Worm (Caenorhabditis elegans): ENCODE results near the gene iffb-1.

Gene iffb-1

DNA sequence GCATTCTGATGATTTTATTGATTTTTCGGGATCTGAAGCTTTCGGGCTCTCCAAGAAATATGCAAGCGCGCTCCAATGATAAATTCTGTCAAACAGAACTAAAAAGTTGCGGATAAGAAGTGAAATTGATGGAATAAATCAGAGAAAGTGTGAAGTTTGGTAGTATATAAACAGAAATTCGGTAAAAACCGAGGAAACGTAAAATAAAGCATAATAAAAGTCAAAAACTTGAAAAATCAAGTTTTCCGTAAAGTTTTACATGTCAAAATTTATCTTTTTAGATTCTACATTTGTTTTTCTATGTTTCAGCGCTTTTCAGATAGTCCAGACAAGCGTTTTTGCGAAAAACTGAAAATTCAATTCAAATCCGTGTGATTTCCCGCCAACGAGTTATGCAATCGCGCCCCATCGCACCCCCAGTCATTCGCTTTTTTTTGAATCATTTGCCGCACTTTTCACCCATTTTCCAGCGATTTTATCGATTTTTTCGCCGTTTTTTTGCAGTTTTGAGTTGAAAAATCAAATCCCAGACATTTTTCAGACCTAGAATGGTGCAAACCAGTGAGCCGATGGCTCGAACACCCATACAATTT is 16.9 kb downstream of the iffb-1 start, which contains the start of the genes Y54F10BM.13 and ppm-1.D:
Gene Y54F10BM.13, minus strand, starts transcription at position 51 of the 593 bp plus-strand sequence.
Gene ppm-1.D, plus strand, starts transcription at position 540 of the 593 bp plus-strand sequence.
- TF ChIP-seq ceh-16 (tag; optimal IDR thresholded peaks at IDR 0.05) (no peak), dmd-4 (tag; optimal IDR thresholded peaks at IDR 0.05) (no peak), nhr-129 (tag; optimal IDR thresholded peaks at IDR 0.05) (peak; percentile 6), fos-1 (tag; optimal IDR thresholded peaks at IDR 0.05) (peak; percentile 11), ztf-1 (GFP tag; conservative IDR thresholded peaks at IDR 0.05) (no peak), lin-13 (GFP tag; optimal IDR thresholded peaks at IDR 0.05) (peak; percentile 53), unc-55 (GFP tag; optimal IDR thresholded peaks at IDR 0.05) (peak; percentile 21), C34F6.9 (tag; optimal IDR thresholded peaks at IDR 0.05) (peak; percentile 8), gmeb-1 (tag; optimal IDR thresholded peaks at IDR 0.05) (peak; percentile 87), nhr-6 (tag; optimal IDR thresholded peaks at IDR 0.05) (no peak), snpc-4 (tag; optimal IDR thresholded peaks at IDR 0.05) (no peak), lsy-2 (tag; optimal IDR thresholded peaks at IDR 0.05) (peak in 1 of 2 experiments; percentile 50)

DNA sequence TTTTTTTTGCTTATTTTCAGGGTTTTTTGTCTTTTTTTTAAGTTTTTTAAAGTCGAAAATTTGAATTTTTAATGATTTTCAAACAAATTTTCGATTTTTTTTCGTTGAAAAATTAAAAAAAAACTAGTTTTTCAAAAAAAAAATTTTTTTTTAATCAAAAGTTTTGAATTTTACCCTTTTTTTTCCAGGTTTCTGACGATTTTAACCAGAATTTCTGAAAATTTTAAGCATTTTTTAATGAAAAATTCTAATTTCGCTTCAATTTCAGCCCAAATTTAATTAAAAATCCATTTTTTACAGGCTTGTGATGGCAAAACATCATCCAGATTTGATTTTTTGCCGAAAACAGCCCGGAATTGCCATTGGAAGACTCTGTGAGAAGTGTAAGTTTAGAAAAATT is 29.0 kb downstream of the iffb-1 start, which contains the start of gene phf-5:
Gene phf-5, plus strand, starts transcription at position 301 of the 400 bp plus-strand sequence.
- TF ChIP-seq unc-39 (tag; optimal IDR thresholded peaks at IDR 0.05): no peak

DNA sequence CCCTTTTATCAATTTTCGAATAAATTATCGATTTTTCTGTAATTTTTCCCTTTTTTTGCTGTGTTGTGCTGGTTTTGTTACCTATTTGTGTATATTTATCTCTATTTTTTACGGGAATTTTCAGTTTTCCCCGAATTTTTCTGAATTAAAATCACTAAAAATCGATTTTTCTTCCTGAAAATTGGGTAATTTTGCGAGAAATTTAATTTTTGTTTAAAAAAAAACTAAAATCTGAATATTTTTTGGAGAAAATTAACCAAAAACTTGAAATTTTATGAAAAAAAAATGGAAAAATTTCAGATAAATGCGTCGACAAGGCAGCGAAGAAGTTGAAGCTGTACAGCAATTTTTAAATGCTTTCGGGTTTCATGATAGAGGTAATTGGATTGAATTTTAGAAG is 33.1 kb downstream of the iffb-1 start, which contains the start of gene gip-1:
Gene gip-1, plus strand, starts transcription at position 301 of the 400 bp plus-strand sequence.
- TF ChIP-seq nhr-11 (tag; optimal IDR thresholded peaks at IDR 0.05) (no peak), elt-3 (tag; optimal IDR thresholded peaks at IDR 0.05) (no peak), mab-5 (tag; optimal IDR thresholded peaks at IDR 0.05) (no peak), ceh-16 (tag; optimal IDR thresholded peaks at IDR 0.05) (no peak), nhr-10 (tag; optimal IDR thresholded peaks at IDR 0.05) (no peak), crh-2 (tag; optimal IDR thresholded peaks at IDR 0.05) (no peak), ceh-82 (tag; optimal IDR thresholded peaks at IDR 0.05) (no peak), Y55F3AM.14 (GFP tag; optimal IDR thresholded peaks at IDR 0.05) (no peak), snpc-4 (tag; optimal IDR thresholded peaks at IDR 0.05) (no peak), skn-1 (tag; optimal IDR thresholded peaks at IDR 0.05) (no peak), unc-55 (GFP tag; optimal IDR thresholded peaks at IDR 0.05) (no peak), ama-1 (optimal IDR thresholded peaks at IDR 0.05) (no peak), aly-2 (tag; optimal IDR thresholded peaks at IDR 0.05) (no peak), nhr-6 (tag; optimal IDR thresholded peaks at IDR 0.05) (no peak), nhr-77 (tag; optimal IDR thresholded peaks at IDR 0.05) (no peak), mdl-1 (tag; optimal IDR thresholded peaks at IDR 0.05) (no peak)

DNA sequence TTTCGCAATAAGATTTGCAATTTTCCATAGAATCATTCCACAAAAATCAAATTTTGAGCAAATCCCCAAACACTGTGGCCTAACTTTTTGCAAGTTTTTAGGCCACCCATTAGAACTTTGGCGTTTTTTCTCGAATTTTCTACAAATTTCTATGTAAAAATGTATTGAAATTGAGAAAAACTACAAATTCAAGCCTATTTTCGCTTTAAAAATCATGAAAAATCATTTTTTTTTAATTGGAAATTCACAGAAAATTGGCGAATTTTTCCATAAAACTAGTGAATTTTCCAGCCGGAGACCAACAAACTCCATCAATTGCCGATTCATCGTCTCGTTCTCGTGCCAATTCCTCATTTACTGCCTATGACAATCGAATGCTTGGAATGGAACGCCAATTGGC is 35.7 kb downstream of the iffb-1 start:
- TF ChIP-seq unc-62 (GFP tag; optimal IDR thresholded peaks at IDR 0.05) (no peak), mdl-1 (tag; optimal IDR thresholded peaks at IDR 0.05) (no peak), dmd-4 (tag; optimal IDR thresholded peaks at IDR 0.05) (no peak), nhr-11 (tag; optimal IDR thresholded peaks at IDR 0.05) (no peak), nhr-6 (tag; optimal IDR thresholded peaks at IDR 0.05) (no peak), ztf-11 (tag; optimal IDR thresholded peaks at IDR 0.05) (no peak)

DNA sequence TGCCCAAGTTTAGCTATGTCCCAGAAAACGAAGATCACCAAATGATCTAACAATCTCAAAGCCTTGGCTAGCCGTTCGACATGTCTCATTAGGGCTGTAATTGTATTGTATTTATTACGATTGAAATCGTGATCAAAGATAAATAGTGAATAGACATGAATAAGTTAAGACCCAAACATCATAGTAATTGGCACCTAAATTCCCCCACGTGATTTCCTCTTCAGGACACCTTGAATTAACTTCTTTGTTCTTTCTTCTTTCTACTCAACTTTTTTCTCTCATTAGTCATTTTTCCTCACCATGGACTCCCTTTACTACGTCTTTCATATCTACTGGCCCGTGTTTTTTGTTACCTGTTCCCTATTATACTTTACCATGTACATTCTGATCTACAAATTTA is 48.4 kb downstream of the iffb-1 start, which contains the start of gene srd-69:
Gene srd-69, plus strand, starts transcription at position 301 of the 400 bp plus-strand sequence.
- no peak for TF ChIP-seq ZK546.5 (tag; optimal IDR thresholded peaks at IDR 0.05)
- no peak for TF ChIP-seq skn-1 (tag; optimal IDR thresholded peaks at IDR 0.05)
- no peak for TF ChIP-seq mbf-1 (tag; optimal IDR thresholded peaks at IDR 0.05)
- no peak for TF ChIP-seq nhr-21 (tag; optimal IDR thresholded peaks at IDR 0.05)
- TF ChIP-seq unc-62 (GFP tag; optimal IDR thresholded peaks at IDR 0.05): no peak
- no peak for TF ChIP-seq nhr-129 (tag; optimal IDR thresholded peaks at IDR 0.05)
- no peak for TF ChIP-seq sma-9 (GFP tag; optimal IDR thresholded peaks at IDR 0.05)
- no peak for TF ChIP-seq sma-9 (tag; optimal IDR thresholded peaks at IDR 0.05)
- TF ChIP-seq crh-2 (tag; optimal IDR thresholded peaks at IDR 0.05): no peak
- no peak for TF ChIP-seq ztf-11 (tag; optimal IDR thresholded peaks at IDR 0.05)
- no peak for TF ChIP-seq unc-39 (tag; optimal IDR thresholded peaks at IDR 0.05)
- TF ChIP-seq lsy-2 (tag; optimal IDR thresholded peaks at IDR 0.05): no peak
- TF ChIP-seq nhr-12 (tag; optimal IDR thresholded peaks at IDR 0.05): no peak
- no peak for TF ChIP-seq unc-55 (GFP tag; optimal IDR thresholded peaks at IDR 0.05)
- no peak for TF ChIP-seq aly-2 (tag; optimal IDR thresholded peaks at IDR 0.05)
- no peak for TF ChIP-seq gmeb-1 (tag; optimal IDR thresholded peaks at IDR 0.05)
- no peak for TF ChIP-seq R02D3.7 (tag; optimal IDR thresholded peaks at IDR 0.05)
- no peak for TF ChIP-seq lin-39 (tag; optimal IDR thresholded peaks at IDR 0.05)
- TF ChIP-seq mab-5 (tag; optimal IDR thresholded peaks at IDR 0.05): no peak

All from whole organism, L2 larva.